Fruit fly (Drosophila melanogaster): ENCODE results near the gene hng3.

Gene hng3

DNA sequence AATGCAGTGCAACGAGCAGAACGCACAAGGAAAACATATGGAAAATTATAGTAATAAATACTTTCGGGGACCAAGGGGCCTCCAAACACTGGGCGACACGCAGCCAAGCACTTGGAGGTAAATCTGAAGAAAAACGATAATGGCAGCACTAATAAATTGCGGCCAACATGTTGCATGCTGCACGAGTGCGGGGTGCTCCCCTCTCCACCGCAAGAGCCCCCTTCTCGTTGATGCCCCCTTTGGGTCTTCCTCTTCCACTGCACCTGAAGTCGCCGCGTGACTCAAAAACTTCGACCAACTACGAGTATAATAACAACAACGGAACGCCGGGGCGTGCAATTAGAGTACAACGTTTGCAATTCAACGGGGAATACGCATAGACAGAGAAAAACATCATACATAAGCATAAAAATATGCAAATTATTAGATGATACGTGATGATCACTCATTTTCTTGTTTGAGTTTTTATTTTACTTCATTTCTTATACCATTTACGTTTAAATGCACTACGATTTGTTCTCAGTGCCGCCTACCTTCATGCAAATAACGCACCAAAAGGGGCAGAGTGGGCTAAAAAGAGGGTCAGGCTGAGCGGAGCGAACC is 46.7 kb upstream of the hng3 start (continued):
- no peak for TF ChIP-seq bbx (GFP tag; IDR thresholded peaks at IDR 0.05; ENCODE audit: partially characterized antibody)
- TF ChIP-seq CG6689 (GFP tag; IDR thresholded peaks at IDR 0.05): 0 out of 2 replicates have a peak, but pooled peaks have one; percentile 11
- TF ChIP-seq ken (GFP tag; IDR thresholded peaks at IDR 0.05): no peak
- peak; percentile 15 for TF ChIP-seq CG4424 (GFP tag; optimal IDR thresholded peaks at IDR 0.05)
- TF ChIP-seq row (GFP tag; IDR thresholded peaks at IDR 0.05): peak; percentile 13; the same call in 1 of the 3 replicates
- no peak for TF ChIP-seq corto (GFP tag; optimal IDR thresholded peaks at IDR 0.05)
- TF ChIP-seq TFAM (GFP tag; optimal IDR thresholded peaks at IDR 0.05): no peak
- peak; percentile 8 for TF ChIP-seq Xbp1 (GFP tag; optimal IDR thresholded peaks at IDR 0.05)
- 0 out of 2 replicates have a peak, but pooled peaks have one; percentile 36 for TF ChIP-seq CG32767 (GFP tag; IDR thresholded peaks at IDR 0.05)
- peak; percentile 10; the same call in 1 of the 2 replicates for TF ChIP-seq E2f2 (GFP tag; IDR thresholded peaks at IDR 0.05)
- no peak for TF ChIP-seq nau (GFP tag; optimal IDR thresholded peaks at IDR 0.05)
- TF ChIP-seq CG6854 (GFP tag; optimal IDR thresholded peaks at IDR 0.05): no peak
- TF ChIP-seq CG10979 (tag; optimal IDR thresholded peaks at IDR 0.05): peak; percentile 34
- peak; percentile 50 for TF ChIP-seq CG17359 (tag; optimal IDR thresholded peaks at IDR 0.05)
- peak; percentile 13 for TF ChIP-seq CG17802 (tag; optimal IDR thresholded peaks at IDR 0.05)
- peak; percentile 59 for TF ChIP-seq sens (GFP tag)
- TF ChIP-seq lbe (GFP tag; optimal IDR thresholded peaks at IDR 0.05): peak; percentile 50
- TF ChIP-seq cwo (GFP tag; optimal IDR thresholded peaks at IDR 0.05): no peak
- TF ChIP-seq CG4854 (GFP tag; optimal IDR thresholded peaks at IDR 0.05): no peak
- peak; percentile 41 for TF ChIP-seq gem (tag; optimal IDR thresholded peaks at IDR 0.05)

DNA sequence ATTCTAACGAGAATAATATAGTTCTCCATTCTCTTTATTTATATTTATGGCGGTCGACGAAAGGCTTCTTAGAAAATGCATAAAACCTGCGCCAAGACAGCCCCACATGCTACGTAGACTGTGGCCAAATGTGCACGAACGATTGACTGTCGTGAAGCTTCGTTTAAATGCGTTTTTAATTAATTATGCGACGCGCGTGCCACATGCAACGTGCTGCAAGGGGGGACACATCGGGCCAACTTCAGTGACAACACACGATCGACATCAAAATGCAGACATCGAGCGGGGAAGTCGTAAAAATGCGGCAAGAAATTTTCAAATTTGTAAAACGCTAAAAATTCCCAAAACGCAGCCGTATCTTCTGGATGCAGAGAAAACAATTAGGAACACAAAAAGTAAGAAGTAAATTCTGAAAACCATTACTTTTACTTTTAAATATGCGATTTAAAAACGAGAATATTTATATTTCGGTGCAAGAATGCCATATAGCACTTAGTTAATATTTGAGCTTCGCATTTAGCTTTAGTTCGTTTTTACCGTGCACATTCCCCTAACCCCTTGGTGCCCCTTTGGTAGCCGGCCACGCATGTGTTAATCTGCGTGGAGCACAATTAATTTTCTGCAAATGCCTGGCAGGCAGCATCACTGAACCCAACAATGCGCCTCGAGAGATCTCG is 44.7 kb upstream of the hng3 start:
- TF ChIP-seq CG11723 (GFP tag; optimal IDR thresholded peaks at IDR 0.05): no peak
- no peak for TF ChIP-seq cato (GFP tag; optimal IDR thresholded peaks at IDR 0.05; ENCODE audit: borderline replicate concordance)
- peak; percentile 57 for TF ChIP-seq Awh (GFP tag; IDR thresholded peaks at IDR 0.05)
- no peak for TF ChIP-seq ato (GFP tag; IDR thresholded peaks at IDR 0.05; ENCODE audit: partially characterized antibody)
- no peak for TF ChIP-seq exex (tag; optimal IDR thresholded peaks at IDR 0.05)
- TF ChIP-seq CG31365 (tag; optimal IDR thresholded peaks at IDR 0.05): no peak
- peak; percentile 61 for TF ChIP-seq CG2712 (tag; optimal IDR thresholded peaks at IDR 0.05)
- peak; percentile 20 for TF ChIP-seq jing (GFP tag; optimal IDR thresholded peaks at IDR 0.05)
- no peak for TF ChIP-seq ash1 (GFP tag; optimal IDR thresholded peaks at IDR 0.05)
- TF ChIP-seq vnd (GFP tag; IDR thresholded peaks at IDR 0.05; ENCODE audit: partially characterized antibody): no peak
- TF ChIP-seq B-H2 (GFP tag; optimal IDR thresholded peaks at IDR 0.05): no peak
- TF ChIP-seq dmrt11E (tag; optimal IDR thresholded peaks at IDR 0.05): peak; percentile 11
- peak; percentile 70 for TF ChIP-seq Xrp1 (GFP tag; IDR thresholded peaks at IDR 0.05)
- no peak for TF ChIP-seq dimm (GFP tag; IDR thresholded peaks at IDR 0.05)
- TF ChIP-seq zfh1 (GFP tag; IDR thresholded peaks at IDR 0.05): peak; percentile 72; the same call in 2 of the 3 replicates
- TF ChIP-seq Ssrp (tag; optimal IDR thresholded peaks at IDR 0.05): peak; percentile 49
- TF ChIP-seq Drgx (GFP tag; IDR thresholded peaks at IDR 0.05): peak; percentile 54; the same call in 1 of the 2 replicates
- TF ChIP-seq CG12769 (tag; optimal IDR thresholded peaks at IDR 0.05): no peak
- peak; percentile 31 for TF ChIP-seq CG15601 (tag; optimal IDR thresholded peaks at IDR 0.05)
- no peak for TF ChIP-seq sqz (GFP tag; optimal IDR thresholded peaks at IDR 0.05)
- peak; percentile 23 for TF ChIP-seq CG10267 (tag; optimal IDR thresholded peaks at IDR 0.05)
- TF ChIP-seq HLH4C (GFP tag; IDR thresholded peaks at IDR 0.05; ENCODE audit: partially characterized antibody): no peak
- TF ChIP-seq Antp (GFP tag; optimal IDR thresholded peaks at IDR 0.05): peak; percentile 5
- peak; percentile 42 for TF ChIP-seq CG12391 (tag; optimal IDR thresholded peaks at IDR 0.05)
- TF ChIP-seq hkb (optimal IDR thresholded peaks at IDR 0.05): no peak
- TF ChIP-seq hkb (GFP tag; IDR thresholded peaks at IDR 0.05): peak; percentile 52
- TF ChIP-seq HLHmδ (GFP tag; optimal IDR thresholded peaks at IDR 0.05): no peak
- TF ChIP-seq Spps (tag; optimal IDR thresholded peaks at IDR 0.05): peak; percentile 11

Measured in whole organism, embryonic.